Fruit fly (Drosophila melanogaster): ENCODE data around the gene CG32563.

DNA sequence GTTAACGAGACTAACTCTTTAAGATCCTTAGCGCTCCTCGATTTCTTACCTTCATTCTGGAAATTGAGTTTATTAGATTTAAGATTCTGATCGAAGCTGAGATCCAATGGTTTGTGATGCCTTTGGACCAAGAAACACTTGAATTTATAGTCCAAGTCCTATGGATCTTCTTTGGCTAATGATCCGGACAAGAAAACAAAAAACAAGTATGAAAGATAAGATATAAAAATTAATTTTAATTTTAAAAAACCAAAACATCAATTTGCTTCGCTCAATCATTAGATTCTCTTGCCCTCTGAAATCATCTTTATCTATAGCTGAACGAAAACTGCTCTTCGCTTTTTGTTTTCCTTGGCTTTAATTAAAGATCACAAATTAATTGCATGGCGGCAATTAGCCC is 22.7 kb downstream of the CG32563 start, which contains the start of gene CG10597:
- TF ChIP-seq h (optimal IDR thresholded peaks at IDR 0.05) (no peak), ttk (optimal IDR thresholded peaks at IDR 0.05) (no peak), psq (optimal IDR thresholded peaks at IDR 0.05) (no peak), insv (optimal IDR thresholded peaks at IDR 0.05) (no peak)

Measured in Kc167 (cell line).